Worm (Caenorhabditis elegans): ENCODE data around the gene C15C8.6.

C15C8.6 gene

ce11 chrV:12787026-12787425 lies 35.7 kb upstream of the C15C8.6 start, which contains the start of gene fkb-4:
TSS of gene fkb-4 (minus strand) at chrV:12787126.
- TF ChIP-seq nhr-48 (tag; optimal IDR thresholded peaks at IDR 0.05) (no peak), dmd-8 (GFP tag; IDR thresholded peaks at IDR 0.05) (no peak), snpc-1.2 (GFP tag; IDR thresholded peaks at IDR 0.05) (no peak), jun-1 (tag; optimal IDR thresholded peaks at IDR 0.05) (no peak), nhr-42 (GFP tag; IDR thresholded peaks at IDR 0.05) (no peak), pqm-1 (tag; optimal IDR thresholded peaks at IDR 0.05) (no peak), mdt-29 (GFP tag; IDR thresholded peaks at IDR 0.05) (no peak), nhr-28 (tag; optimal IDR thresholded peaks at IDR 0.05) (no peak), ztf-11 (tag; optimal IDR thresholded peaks at IDR 0.05) (no peak), vab-7 (GFP tag; IDR thresholded peaks at IDR 0.05) (no peak), nhr-111 (GFP tag; optimal IDR thresholded peaks at IDR 0.05) (no peak), Y75B8A.6 (GFP tag; IDR thresholded peaks at IDR 0.05) (no peak), F10B5.3 (tag; optimal IDR thresholded peaks at IDR 0.05) (no peak), daf-16 (GFP tag; optimal IDR thresholded peaks at IDR 0.05) (no peak), daf-16 (tag; optimal IDR thresholded peaks at IDR 0.05) (no peak), T20F7.1 (GFP tag; optimal IDR thresholded peaks at IDR 0.05) (no peak), zfp-2 (tag; optimal IDR thresholded peaks at IDR 0.05) (no peak)

- TF ChIP-seq nhr-42 (GFP tag; IDR thresholded peaks at IDR 0.05), result no peak
- no peak for TF ChIP-seq daf-19 (GFP tag; conservative IDR thresholded peaks at IDR 0.05)
- no peak for TF ChIP-seq D1046.2 (GFP tag; IDR thresholded peaks at IDR 0.05)
- no peak for TF ChIP-seq F37D6.2 (tag; optimal IDR thresholded peaks at IDR 0.05)
- TF ChIP-seq mep-1 (tag; optimal IDR thresholded peaks at IDR 0.05), result no peak
- TF ChIP-seq zag-1 (tag; optimal IDR thresholded peaks at IDR 0.05), result no peak
- no peak for TF ChIP-seq pha-4 (GFP tag; IDR thresholded peaks at IDR 0.05)
- no peak for TF ChIP-seq pha-4 (tag; optimal IDR thresholded peaks at IDR 0.05)
- no peak for TF ChIP-seq ctbp-1 (GFP tag; IDR thresholded peaks at IDR 0.05)
- no peak for TF ChIP-seq pqm-1 (tag; optimal IDR thresholded peaks at IDR 0.05)
- TF ChIP-seq Y48G9A.11 (GFP tag; IDR thresholded peaks at IDR 0.05), result no peak
- no peak for TF ChIP-seq duxl-1 (tag; optimal IDR thresholded peaks at IDR 0.05; ENCODE audit: poor library complexity)
- no peak for TF ChIP-seq aly-2 (tag; optimal IDR thresholded peaks at IDR 0.05)
- TF ChIP-seq madf-9 (GFP tag; conservative IDR thresholded peaks at IDR 0.05), result no peak
- no peak for TF ChIP-seq tra-1 (GFP tag; IDR thresholded peaks at IDR 0.05)
- no peak for TF ChIP-seq zfp-2 (tag; optimal IDR thresholded peaks at IDR 0.05)
- TF ChIP-seq nhr-77 (tag; optimal IDR thresholded peaks at IDR 0.05), result no peak
- no peak for TF ChIP-seq snpc-1.2 (GFP tag; IDR thresholded peaks at IDR 0.05)
- TF ChIP-seq F44E2.7 (GFP tag; IDR thresholded peaks at IDR 0.05), result no peak
Measured at ce11 chrV:12786340-12786739, 35.0 kb upstream of the C15C8.6 start.

ce11 chrV:12784861-12785260 lies 33.5 kb upstream of the C15C8.6 start, which contains the start of gene sre-20:
TSS of gene sre-20 (minus strand) at chrV:12784961.
- TF ChIP-seq lin-1 (GFP tag; IDR thresholded peaks at IDR 0.05) (no peak), hlh-30 (tag; optimal IDR thresholded peaks at IDR 0.05; ENCODE audit: insufficient read depth) (no peak), mdt-29 (GFP tag; IDR thresholded peaks at IDR 0.05) (no peak), spr-1 (tag; optimal IDR thresholded peaks at IDR 0.05) (no peak), fkh-10 (GFP tag; optimal IDR thresholded peaks at IDR 0.05) (no peak), dmd-9 (GFP tag; IDR thresholded peaks at IDR 0.05) (no peak)

- TF ChIP-seq nhr-41 (GFP tag; IDR thresholded peaks at IDR 0.05) (no peak; the same call in 1 of the 2 replicates), dmd-6 (GFP tag; IDR thresholded peaks at IDR 0.05) (peak; percentile 74), nhr-6 (tag; optimal IDR thresholded peaks at IDR 0.05) (peak; percentile 73), unc-130 (GFP tag; optimal IDR thresholded peaks at IDR 0.05) (peak; percentile 57), mep-1 (tag; optimal IDR thresholded peaks at IDR 0.05) (no peak), dpl-1 (GFP tag; optimal IDR thresholded peaks at IDR 0.05) (peak; percentile 18), F37D6.2 (tag; optimal IDR thresholded peaks at IDR 0.05) (peak; percentile 6), nhr-237 (tag; optimal IDR thresholded peaks at IDR 0.05) (no peak), fos-1 (tag; optimal IDR thresholded peaks at IDR 0.05) (no peak), mxl-2 (GFP tag; conservative IDR thresholded peaks at IDR 0.05) (no peak; the same call in 1 of the 2 replicates), ztf-7 (tag; optimal IDR thresholded peaks at IDR 0.05) (no peak), tag-97 (GFP tag; IDR thresholded peaks at IDR 0.05) (no peak), ztf-11 (tag; optimal IDR thresholded peaks at IDR 0.05) (no peak), mxl-3 (GFP tag; optimal IDR thresholded peaks at IDR 0.05) (peak; percentile 70), dmd-9 (GFP tag; IDR thresholded peaks at IDR 0.05) (peak; percentile 78), lin-13 (GFP tag; optimal IDR thresholded peaks at IDR 0.05) (no peak)
Measured at ce11 chrV:12780248-12780647, 28.9 kb upstream of the C15C8.6 start.
